Fruit fly (Drosophila melanogaster): ENCODE results near the gene CG7049.
A peak's percentile ranks its signal among the peaks of the same experiment; 100 is the strongest.

The CG7049 gene

dm6 chr3L:199050-199745 is 23.2 kb upstream of the CG7049 start:
- peak; percentile 43 for TF ChIP-seq CG15710 (tag; optimal IDR thresholded peaks at IDR 0.05)
- TF ChIP-seq CG32121 (GFP tag; IDR thresholded peaks at IDR 0.05): peak; percentile 34; the same call in 1 of the 2 replicates
- TF ChIP-seq Ets98B (GFP tag; IDR thresholded peaks at IDR 0.05): peak; percentile 52
- peak; percentile 55; the same call in 2 of the 3 replicates for TF ChIP-seq fd96Ca (GFP tag; IDR thresholded peaks at IDR 0.05)
- TF ChIP-seq rn (GFP tag; IDR thresholded peaks at IDR 0.05): peak; percentile 69
- no peak for TF ChIP-seq D1 (tag; optimal IDR thresholded peaks at IDR 0.05)
- TF ChIP-seq CG4496 (GFP tag; IDR thresholded peaks at IDR 0.05): peak; percentile 61
- TF ChIP-seq CG9948 (tag; optimal IDR thresholded peaks at IDR 0.05): no peak
- no peak for TF ChIP-seq CG10348 (GFP tag; IDR thresholded peaks at IDR 0.05)
- no peak for TF ChIP-seq Pif1A (GFP tag; optimal IDR thresholded peaks at IDR 0.05)
- TF ChIP-seq EcR (GFP tag; optimal IDR thresholded peaks at IDR 0.05): no peak
- TF ChIP-seq CG12605 (GFP tag; IDR thresholded peaks at IDR 0.05): no peak
- TF ChIP-seq CG8159 (tag; optimal IDR thresholded peaks at IDR 0.05): no peak
- no peak for TF ChIP-seq gl (tag; optimal IDR thresholded peaks at IDR 0.05)
- no peak for TF ChIP-seq CG13204 (GFP tag; optimal IDR thresholded peaks at IDR 0.05)
- TF ChIP-seq CG14655 (GFP tag; optimal IDR thresholded peaks at IDR 0.05): no peak
- TF ChIP-seq Pif1B (GFP tag; optimal IDR thresholded peaks at IDR 0.05): no peak
- TF ChIP-seq CG17806 (tag; optimal IDR thresholded peaks at IDR 0.05): no peak
- TF ChIP-seq CG34367 (tag; optimal IDR thresholded peaks at IDR 0.05): no peak
- TF ChIP-seq CG8301 (tag; optimal IDR thresholded peaks at IDR 0.05): no peak
- no peak for TF ChIP-seq Snoo (tag; optimal IDR thresholded peaks at IDR 0.05)

DNA sequence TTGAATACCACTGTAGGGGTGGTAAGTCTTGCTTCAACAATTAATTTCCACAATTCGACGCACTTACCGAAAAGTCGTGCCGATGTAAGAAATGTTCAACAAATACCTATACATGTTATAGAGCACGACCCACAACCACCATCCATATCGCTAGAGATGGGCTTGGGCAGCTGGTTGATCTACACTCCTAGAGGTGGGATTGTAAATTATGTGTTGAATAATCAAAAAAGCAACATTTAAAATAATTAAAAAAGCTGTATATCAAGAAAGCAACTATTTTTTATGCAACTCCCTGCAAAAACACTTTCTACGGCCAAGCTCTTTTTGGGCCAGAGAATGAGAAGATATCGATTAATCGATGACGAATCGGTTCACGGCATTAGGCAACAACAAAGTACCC is 8.2 kb upstream of the CG7049 start, which contains the start of the genes CG34140, Mkp and Mtch:
CG34140 (minus strand) TSS at position 174 of the 400 bp plus-strand sequence.
Mkp (minus strand) TSS at position 290 of the 400 bp plus-strand sequence.
Mtch (plus strand) TSS at position 376 of the 400 bp plus-strand sequence.
- TF ChIP-seq CG4496 (GFP tag; IDR thresholded peaks at IDR 0.05): peak; percentile 79
- peak; percentile 13 for TF ChIP-seq CG34367 (tag; optimal IDR thresholded peaks at IDR 0.05)
- TF ChIP-seq rn (GFP tag; IDR thresholded peaks at IDR 0.05): no peak
- TF ChIP-seq Ets98B (GFP tag; IDR thresholded peaks at IDR 0.05): peak; percentile 72
- no peak for TF ChIP-seq EcR (GFP tag; optimal IDR thresholded peaks at IDR 0.05)
- TF ChIP-seq fd96Ca (GFP tag; IDR thresholded peaks at IDR 0.05): peak; percentile 81
- no peak for TF ChIP-seq CG8159 (tag; optimal IDR thresholded peaks at IDR 0.05)
- TF ChIP-seq Snoo (tag; optimal IDR thresholded peaks at IDR 0.05): no peak
- no peak for TF ChIP-seq CG12605 (GFP tag; IDR thresholded peaks at IDR 0.05)
- no peak for TF ChIP-seq Pif1A (GFP tag; optimal IDR thresholded peaks at IDR 0.05)
- TF ChIP-seq CG10348 (GFP tag; IDR thresholded peaks at IDR 0.05): no peak
- peak; percentile 73 for TF ChIP-seq CG15710 (tag; optimal IDR thresholded peaks at IDR 0.05)
- TF ChIP-seq CG9948 (tag; optimal IDR thresholded peaks at IDR 0.05): no peak
- TF ChIP-seq CG13204 (GFP tag; optimal IDR thresholded peaks at IDR 0.05): no peak
- TF ChIP-seq gl (tag; optimal IDR thresholded peaks at IDR 0.05): peak; percentile 10
- TF ChIP-seq CG8301 (tag; optimal IDR thresholded peaks at IDR 0.05): no peak
- no peak for TF ChIP-seq CG14655 (GFP tag; optimal IDR thresholded peaks at IDR 0.05)
- peak; percentile 63 for TF ChIP-seq CG32121 (GFP tag; IDR thresholded peaks at IDR 0.05)
- TF ChIP-seq D1 (tag; optimal IDR thresholded peaks at IDR 0.05): no peak
- TF ChIP-seq Pif1B (GFP tag; optimal IDR thresholded peaks at IDR 0.05): no peak
- TF ChIP-seq CG17806 (tag; optimal IDR thresholded peaks at IDR 0.05): peak; percentile 66

DNA sequence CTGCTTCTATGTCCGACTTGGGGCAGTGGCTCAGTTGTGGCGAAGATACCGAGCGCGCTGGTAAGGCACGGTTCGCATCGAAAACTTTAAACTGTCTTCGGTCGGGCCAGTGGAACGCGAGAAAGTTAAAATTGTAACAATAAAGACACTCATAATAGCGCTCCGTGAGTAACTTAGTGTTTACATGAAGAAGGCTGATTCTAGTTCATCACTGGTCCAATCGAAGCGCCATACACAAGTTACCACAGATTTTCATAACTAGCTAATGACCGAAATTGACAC is 4.2 kb upstream of the CG7049 start:
- no peak for TF ChIP-seq CG32121 (GFP tag; IDR thresholded peaks at IDR 0.05)
- no peak for TF ChIP-seq EcR (GFP tag; optimal IDR thresholded peaks at IDR 0.05)
- no peak for TF ChIP-seq CG12605 (GFP tag; IDR thresholded peaks at IDR 0.05)
- TF ChIP-seq Snoo (tag; optimal IDR thresholded peaks at IDR 0.05): no peak
- TF ChIP-seq CG10348 (GFP tag; IDR thresholded peaks at IDR 0.05): no peak
- TF ChIP-seq CG14655 (GFP tag; optimal IDR thresholded peaks at IDR 0.05): no peak
- no peak for TF ChIP-seq CG4496 (GFP tag; IDR thresholded peaks at IDR 0.05)
- TF ChIP-seq fd96Ca (GFP tag; IDR thresholded peaks at IDR 0.05): no peak
- TF ChIP-seq CG34367 (tag; optimal IDR thresholded peaks at IDR 0.05): no peak
- TF ChIP-seq D1 (tag; optimal IDR thresholded peaks at IDR 0.05): no peak
- no peak for TF ChIP-seq CG15710 (tag; optimal IDR thresholded peaks at IDR 0.05)
- TF ChIP-seq Pif1B (GFP tag; optimal IDR thresholded peaks at IDR 0.05): no peak
- TF ChIP-seq Ets98B (GFP tag; IDR thresholded peaks at IDR 0.05): no peak
- TF ChIP-seq CG8159 (tag; optimal IDR thresholded peaks at IDR 0.05): no peak
- TF ChIP-seq CG13204 (GFP tag; optimal IDR thresholded peaks at IDR 0.05): no peak
- no peak for TF ChIP-seq rn (GFP tag; IDR thresholded peaks at IDR 0.05)
- no peak for TF ChIP-seq gl (tag; optimal IDR thresholded peaks at IDR 0.05)

DNA sequence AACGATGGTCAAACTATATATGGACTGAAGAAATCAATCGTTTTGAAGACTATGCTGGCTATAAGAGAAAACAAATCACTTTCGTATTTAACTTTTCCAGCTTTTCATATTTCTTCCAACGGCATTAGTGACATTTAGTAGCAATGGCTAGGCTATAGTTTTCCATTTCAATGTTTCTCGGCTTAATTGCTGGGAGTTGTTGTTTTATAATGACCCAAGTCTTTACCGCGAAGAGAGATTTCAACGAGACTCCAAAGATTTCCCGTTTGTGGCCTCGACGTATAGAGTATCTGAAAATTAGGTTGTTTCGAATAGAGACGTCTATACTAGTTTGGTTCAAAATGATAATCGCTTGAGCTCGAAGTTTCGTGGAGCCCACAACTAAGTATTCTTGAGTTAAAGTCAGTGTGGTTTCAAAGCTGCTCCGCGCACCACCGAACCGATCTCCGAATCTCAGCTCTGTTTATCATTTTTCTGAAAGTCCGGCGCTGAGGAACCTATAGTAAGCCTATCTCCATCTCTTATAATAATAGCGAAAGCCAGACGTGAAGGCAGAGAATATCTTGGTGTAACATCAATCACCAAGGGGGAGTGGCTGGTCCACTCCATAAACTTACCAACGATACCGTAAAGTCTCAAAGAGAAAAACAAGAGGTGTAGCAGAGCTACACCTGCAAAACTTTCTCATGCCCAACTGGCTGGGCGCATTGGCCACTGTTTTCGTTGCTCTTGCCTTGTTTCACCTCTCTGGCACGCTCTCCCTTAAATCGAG is 3.6 kb upstream of the CG7049 start, which contains the start of gene CG13875:
CG13875 (plus strand) TSS at position 434 of the 772 bp plus-strand sequence.
- peak; percentile 23 for TF ChIP-seq CG8159 (tag; optimal IDR thresholded peaks at IDR 0.05)
- no peak for TF ChIP-seq CG12605 (GFP tag; IDR thresholded peaks at IDR 0.05)
- peak; percentile 39 for TF ChIP-seq EcR (GFP tag; optimal IDR thresholded peaks at IDR 0.05)

dm6 chr3L:178913-179488 is 3.0 kb upstream of the CG7049 start, which contains the start of gene Vdup1:
Vdup1 (minus strand) TSS chr3L:178963.
- no peak for TF ChIP-seq CG17806 (tag; optimal IDR thresholded peaks at IDR 0.05)
- no peak for TF ChIP-seq CG34367 (tag; optimal IDR thresholded peaks at IDR 0.05)
- TF ChIP-seq CG14655 (GFP tag; optimal IDR thresholded peaks at IDR 0.05): no peak
- TF ChIP-seq CG10348 (GFP tag; IDR thresholded peaks at IDR 0.05): no peak
- TF ChIP-seq Ets98B (GFP tag; IDR thresholded peaks at IDR 0.05): no peak
- TF ChIP-seq fd96Ca (GFP tag; IDR thresholded peaks at IDR 0.05): no peak
- no peak for TF ChIP-seq Snoo (tag; optimal IDR thresholded peaks at IDR 0.05)
- TF ChIP-seq CG4496 (GFP tag; IDR thresholded peaks at IDR 0.05): no peak
- no peak for TF ChIP-seq Pif1A (GFP tag; optimal IDR thresholded peaks at IDR 0.05)
- TF ChIP-seq Pif1B (GFP tag; optimal IDR thresholded peaks at IDR 0.05): no peak
- TF ChIP-seq CG8159 (tag; optimal IDR thresholded peaks at IDR 0.05): no peak

All from whole organism, pupa.